Worm (Caenorhabditis elegans): ENCODE results near the gene Y22D7AL.15.

Y22D7AL.15 gene

ce11 chrIII:1680996-1681395 is 21.3 kb upstream of the Y22D7AL.15 start (continued):
- TF ChIP-seq daf-16 (GFP tag; optimal IDR thresholded peaks at IDR 0.05), result peak in 1 of 2 experiments; percentile 32
- TF ChIP-seq daf-16 (tag; optimal IDR thresholded peaks at IDR 0.05), result peak; percentile 82
- peak; percentile 84 for TF ChIP-seq hlh-30 (tag; optimal IDR thresholded peaks at IDR 0.05; ENCODE audit: insufficient read depth)
- peak; percentile 68 for TF ChIP-seq nhr-48 (tag; optimal IDR thresholded peaks at IDR 0.05)
- TF ChIP-seq F37D6.2 (tag; optimal IDR thresholded peaks at IDR 0.05), result no peak
- TF ChIP-seq ceh-32 (tag; optimal IDR thresholded peaks at IDR 0.05; ENCODE audit: poor library complexity), result no peak
- peak; percentile 87 for TF ChIP-seq tra-1 (GFP tag; IDR thresholded peaks at IDR 0.05)
- no peak for TF ChIP-seq fos-1 (tag; optimal IDR thresholded peaks at IDR 0.05)
- TF ChIP-seq duxl-1 (tag; optimal IDR thresholded peaks at IDR 0.05; ENCODE audit: poor library complexity), result peak; percentile 30
- TF ChIP-seq nhr-102 (tag; optimal IDR thresholded peaks at IDR 0.05), result peak; percentile 52
- TF ChIP-seq lim-7 (GFP tag; IDR thresholded peaks at IDR 0.05), result no peak
- TF ChIP-seq lin-1 (GFP tag; IDR thresholded peaks at IDR 0.05), result peak; percentile 98
- TF ChIP-seq nhr-28 (tag; optimal IDR thresholded peaks at IDR 0.05), result peak; percentile 93

ce11 chrIII:1680393-1680792 is 20.7 kb upstream of the Y22D7AL.15 start:
- no peak for TF ChIP-seq dmd-9 (GFP tag; IDR thresholded peaks at IDR 0.05)
- peak in 1 of 2 experiments; percentile 62 for TF ChIP-seq unc-62 (GFP tag; optimal IDR thresholded peaks at IDR 0.05 in 1 of 2)
- no peak for TF ChIP-seq unc-62 (tag; optimal IDR thresholded peaks at IDR 0.05)

- TF ChIP-seq pha-4 (GFP tag; IDR thresholded peaks at IDR 0.05) (no peak), pha-4 (tag; optimal IDR thresholded peaks at IDR 0.05) (no peak), mdt-29 (GFP tag; IDR thresholded peaks at IDR 0.05) (no peak), zfp-3 (GFP tag; conservative IDR thresholded peaks at IDR 0.05) (no peak), pqm-1 (tag; optimal IDR thresholded peaks at IDR 0.05) (no peak), dpl-1 (GFP tag; optimal IDR thresholded peaks at IDR 0.05) (no peak), lim-7 (GFP tag; IDR thresholded peaks at IDR 0.05) (no peak), daf-16 (GFP tag; optimal IDR thresholded peaks at IDR 0.05) (no peak), daf-16 (tag; optimal IDR thresholded peaks at IDR 0.05) (no peak), tag-97 (GFP tag; IDR thresholded peaks at IDR 0.05) (no peak), unc-62 (GFP tag; optimal IDR thresholded peaks at IDR 0.05 in 1 of 2) (peak in 1 of 2 experiments; percentile 55), unc-62 (tag; optimal IDR thresholded peaks at IDR 0.05) (no peak)
Measured at ce11 chrIII:1678671-1679070, 19.0 kb upstream of the Y22D7AL.15 start.

ce11 chrIII:1676588-1676987 is 16.9 kb upstream of the Y22D7AL.15 start, which contains the start of gene Y22D7AR.6:
Gene Y22D7AR.6, minus strand, starts transcription at chrIII:1676721.
- TF ChIP-seq dve-1 (tag; optimal IDR thresholded peaks at IDR 0.05; ENCODE audit: insufficient read depth) (peak; percentile 43), lir-3 (tag; optimal IDR thresholded peaks at IDR 0.05) (no peak), hlh-30 (tag; optimal IDR thresholded peaks at IDR 0.05; ENCODE audit: insufficient read depth) (peak; percentile 34), daf-16 (GFP tag; optimal IDR thresholded peaks at IDR 0.05) (no peak), daf-16 (tag; optimal IDR thresholded peaks at IDR 0.05) (peak; percentile 83), nhr-6 (tag; optimal IDR thresholded peaks at IDR 0.05) (peak; percentile 1), mxl-3 (GFP tag; optimal IDR thresholded peaks at IDR 0.05) (no peak)

ce11 chrIII:1674760-1675159 is 15.1 kb upstream of the Y22D7AL.15 start:
- TF ChIP-seq nhr-42 (GFP tag; IDR thresholded peaks at IDR 0.05) (no peak), unc-39 (tag; optimal IDR thresholded peaks at IDR 0.05) (no peak), daf-12 (tag; optimal IDR thresholded peaks at IDR 0.05) (no peak), ceh-28 (tag; optimal IDR thresholded peaks at IDR 0.05) (no peak), lsy-2 (tag; optimal IDR thresholded peaks at IDR 0.05) (no peak)

- TF ChIP-seq aha-1 (tag), result peak; percentile 18
- no peak for TF ChIP-seq madf-9 (GFP tag; conservative IDR thresholded peaks at IDR 0.05)
Measured at ce11 chrIII:1673320-1673719, 13.7 kb upstream of the Y22D7AL.15 start.

Measured in whole organism, L4 larva.